Worm (Caenorhabditis elegans): ENCODE data around the gene C06C6.7.

C06C6.7 gene

DNA sequence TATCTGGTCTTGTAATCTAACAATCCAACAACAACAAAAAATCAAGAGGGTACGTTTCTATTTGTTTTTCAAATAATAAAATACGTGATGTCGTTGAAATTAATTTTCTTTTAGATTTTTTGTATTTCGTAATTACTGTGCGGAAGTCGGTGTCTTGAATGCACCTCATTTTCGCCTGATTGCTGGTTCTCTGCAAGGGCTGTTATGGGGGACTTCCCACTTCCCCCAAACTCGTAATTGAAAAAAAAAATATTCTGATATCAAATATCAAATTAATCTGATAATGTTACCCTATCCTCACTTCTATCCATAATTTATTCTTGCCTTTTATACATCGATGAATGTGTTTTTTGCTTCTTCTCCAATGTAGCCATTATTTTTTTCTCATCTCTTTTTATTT lies 3.9 kb upstream of the C06C6.7 start, which contains the start of gene F36G9.15:
Gene F36G9.15 (minus strand): TSS at position 101 of the 400 bp plus-strand sequence.
- TF ChIP-seq jun-1 (tag; optimal IDR thresholded peaks at IDR 0.05), result no peak
- no peak for TF ChIP-seq pqm-1 (tag; optimal IDR thresholded peaks at IDR 0.05)
- TF ChIP-seq lin-13 (GFP tag; optimal IDR thresholded peaks at IDR 0.05), result no peak
- TF ChIP-seq nhr-77 (tag; optimal IDR thresholded peaks at IDR 0.05), result no peak
- no peak for TF ChIP-seq nhr-237 (tag; optimal IDR thresholded peaks at IDR 0.05)

DNA sequence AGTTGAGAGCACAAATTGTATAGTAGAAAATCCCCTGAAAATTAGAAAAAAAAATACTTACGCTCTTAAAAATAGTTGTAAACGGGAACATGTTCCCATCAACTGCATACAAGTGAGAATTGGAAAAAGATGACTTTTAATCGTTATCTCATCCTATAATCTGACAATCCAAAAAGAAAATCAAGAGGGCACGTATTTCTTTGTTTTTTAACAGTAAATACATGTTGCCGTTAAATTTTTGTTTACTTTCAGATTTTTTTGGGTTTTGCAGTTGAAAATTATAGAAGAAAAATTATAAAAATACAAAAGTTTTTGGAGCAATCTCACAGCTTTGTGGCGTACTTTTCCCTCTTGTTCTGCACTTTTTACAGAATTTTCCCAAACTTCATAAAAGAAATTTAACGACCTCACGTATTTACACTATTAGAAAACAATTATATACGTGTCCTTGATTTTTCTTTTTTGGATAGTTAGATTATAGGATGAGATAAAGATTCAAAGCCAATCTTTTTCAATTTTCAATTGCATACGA lies 4.8 kb downstream of the C06C6.7 start, which contains the start of the genes C06C6.9 and C06C6.8:
Gene C06C6.9 (minus strand): TSS at position 101 of the 532 bp plus-strand sequence.
Gene C06C6.8 (plus strand): TSS at position 482 of the 532 bp plus-strand sequence.
- no peak for TF ChIP-seq efl-1 (optimal IDR thresholded peaks at IDR 0.05)
- peak in 1 of 2 experiments; percentile 70 for TF ChIP-seq efl-1 (GFP tag; optimal IDR thresholded peaks at IDR 0.05 in 1 of 2)
- TF ChIP-seq ceh-63 (GFP tag; optimal IDR thresholded peaks at IDR 0.05), result no peak

DNA sequence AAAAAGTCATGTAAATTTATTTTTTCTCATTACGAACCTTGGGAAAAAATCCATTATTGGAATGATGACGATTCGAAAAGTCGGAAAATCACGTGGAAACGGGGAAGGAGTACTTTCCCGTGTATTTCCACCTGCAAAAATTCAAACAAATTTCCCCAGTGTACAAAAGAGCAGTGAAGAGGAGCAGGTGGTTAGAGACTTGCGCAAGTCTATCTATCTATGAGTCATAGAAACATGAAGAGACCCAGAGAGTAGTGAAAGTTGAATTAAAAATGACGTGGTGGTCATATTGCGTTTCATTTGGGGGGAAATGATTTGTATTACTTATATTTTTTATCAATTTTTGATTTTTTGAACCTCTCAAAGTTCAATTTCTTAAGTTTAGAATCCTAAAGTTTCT lies 8.5 kb downstream of the C06C6.7 start, which contains the start of gene nhr-50:
Gene nhr-50 (minus strand): TSS at position 199 of the 400 bp plus-strand sequence.
- TF ChIP-seq fkh-10 (GFP tag; optimal IDR thresholded peaks at IDR 0.05) (no peak), xbp-1 (tag; optimal IDR thresholded peaks at IDR 0.05) (peak; percentile 17), swsn-7 (tag; optimal IDR thresholded peaks at IDR 0.05) (peak; percentile 36), skn-1 (tag; optimal IDR thresholded peaks at IDR 0.05) (peak; percentile 69), rnt-1 (tag; optimal IDR thresholded peaks at IDR 0.05) (peak; percentile 10), irx-1 (tag; optimal IDR thresholded peaks at IDR 0.05) (no peak), lin-14 (GFP tag; optimal IDR thresholded peaks at IDR 0.05) (peak; percentile 84), pax-3 (tag; optimal IDR thresholded peaks at IDR 0.05) (peak; percentile 36), sptf-1 (tag; optimal IDR thresholded peaks at IDR 0.05) (no peak), zip-4 (GFP tag; optimal IDR thresholded peaks at IDR 0.05) (no peak), F16B12.6 (tag; optimal IDR thresholded peaks at IDR 0.05) (no peak), nhr-76 (tag; optimal IDR thresholded peaks at IDR 0.05) (no peak), tbx-2 (tag; optimal IDR thresholded peaks at IDR 0.05) (peak; percentile 11), isw-1 (GFP tag; IDR thresholded peaks at IDR 0.05) (no peak; the same call in 1 of the 2 replicates), lin-35 (GFP tag; optimal IDR thresholded peaks at IDR 0.05) (peak; percentile 13 to 27), unc-30 (tag; optimal IDR thresholded peaks at IDR 0.05) (no peak), unc-86 (tag; optimal IDR thresholded peaks at IDR 0.05) (no peak), nhr-19 (GFP tag; conservative IDR thresholded peaks at IDR 0.05) (no peak; the same call in 1 of the 2 replicates), elt-2 (tag; optimal IDR thresholded peaks at IDR 0.05) (peak; percentile 83), fkh-4 (tag; optimal IDR thresholded peaks at IDR 0.05; ENCODE audit: borderline replicate concordance) (no peak), nhr-11 (tag; optimal IDR thresholded peaks at IDR 0.05) (no peak), unc-98 (GFP tag; IDR thresholded peaks at IDR 0.05) (no peak), ama-1 (optimal IDR thresholded peaks at IDR 0.05) (no peak), nhr-20 (tag; optimal IDR thresholded peaks at IDR 0.05) (peak; percentile 70), nhr-47 (tag; optimal IDR thresholded peaks at IDR 0.05) (peak; percentile 61), snu-23 (GFP tag; optimal IDR thresholded peaks at IDR 0.05) (peak; percentile 46), aly-2 (tag; optimal IDR thresholded peaks at IDR 0.05) (no peak), lin-15B (tag; optimal IDR thresholded peaks at IDR 0.05) (no peak), zag-1 (tag; optimal IDR thresholded peaks at IDR 0.05) (no peak), hlh-4 (tag; optimal IDR thresholded peaks at IDR 0.05) (peak; percentile 80), fkh-8 (tag; optimal IDR thresholded peaks at IDR 0.05) (peak; percentile 88), grh-1 (GFP tag; IDR thresholded peaks at IDR 0.05) (no peak), mdl-1 (tag; optimal IDR thresholded peaks at IDR 0.05) (peak in 1 of 2 experiments; percentile 53), lin-13 (GFP tag; optimal IDR thresholded peaks at IDR 0.05) (no peak), sox-4 (tag; optimal IDR thresholded peaks at IDR 0.05) (peak; percentile 7), alr-1 (tag; optimal IDR thresholded peaks at IDR 0.05; ENCODE audit: borderline replicate concordance) (no peak), pag-3 (tag; optimal IDR thresholded peaks at IDR 0.05; ENCODE audit: borderline replicate concordance, insufficient read depth) (no peak), mep-1 (tag; optimal IDR thresholded peaks at IDR 0.05) (peak; percentile 25), lir-3 (tag; optimal IDR thresholded peaks at IDR 0.05; ENCODE audit: poor library complexity) (no peak), nhr-71 (tag; optimal IDR thresholded peaks at IDR 0.05) (peak; percentile 81), tlp-1 (tag; optimal IDR thresholded peaks at IDR 0.05) (no peak), hpl-2 (GFP tag; optimal IDR thresholded peaks at IDR 0.05) (no peak)
